Fruit fly (Drosophila melanogaster) whole organism, embryonic: Measurements from ENCODE around the gene IA-2.

Experiments used
- ATbp ChIP-seq: fragments of 200-800 bp; sonication (Bioruptor generic); optimal IDR thresholded peaks from 2 replicates; lab custom pipeline; 2017; ENCODE audit warnings: missing biosample characterization, mild to moderate bottlenecking, missing genetic modification characterization, missing genetic modification reagents
- Aef1 ChIP-seq: fragments of 200-800 bp; sonication (Bioruptor generic); IDR thresholded peaks from 3 replicates; pipeline ENCODE4 v1.3.6; 2022; ENCODE audit warnings: missing biosample characterization, missing genetic modification characterization
- Atf6 ChIP-seq: fragments of 200-800 bp; sonication (Bioruptor generic); IDR thresholded peaks from 2 replicates; pipeline ENCODE4 v1.3.6; 2022; ENCODE audit warnings: missing biosample characterization, missing genetic modification characterization
- Bgb ChIP-seq: fragments of 200-800 bp; sonication (Bioruptor generic); IDR thresholded peaks from 2 replicates; pipeline ENCODE4 v1.3.6; 2022; ENCODE audit warnings: missing biosample characterization, missing genetic modification characterization; ENCODE audit not compliant: partially characterized antibody
- CG1024 ChIP-seq: fragments of 200-800 bp; sonication (Bioruptor generic); IDR thresholded peaks from 2 replicates; pipeline ENCODE4 v1.3.6; 2022; ENCODE audit warnings: missing biosample characterization, missing genetic modification characterization
- CG10654 ChIP-seq: fragments of 200-800 bp; sonication (Bioruptor generic); optimal IDR thresholded peaks from 2 replicates; lab custom pipeline; 2016; ENCODE audit warnings: missing biosample characterization, missing genetic modification characterization
- CG11093 ChIP-seq: fragments of 200-800 bp; sonication (Bioruptor generic); IDR thresholded peaks from 3 replicates; pipeline ENCODE4 v1.3.6; 2022; ENCODE audit warnings: missing biosample characterization, missing genetic modification characterization
- CG11398 ChIP-seq: fragments of 200-800 bp; sonication (Bioruptor generic); optimal IDR thresholded peaks from 2 replicates; lab custom pipeline; 2016; ENCODE audit warnings: missing biosample characterization, missing genetic modification characterization
- CG11560 ChIP-seq: fragments of 200-800 bp; sonication (Bioruptor generic); IDR thresholded peaks from 3 replicates; pipeline ENCODE4 v1.3.6; 2022; ENCODE audit warnings: missing biosample characterization, missing genetic modification characterization
- CG14441 ChIP-seq: fragments of 200-800 bp; sonication (Bioruptor generic); IDR thresholded peaks from 2 replicates; pipeline ENCODE4 v1.3.6; 2022; ENCODE audit warnings: missing biosample characterization, missing genetic modification characterization
- CG17361 ChIP-seq: fragments of 200-800 bp; sonication (Bioruptor generic); IDR thresholded peaks from 3 replicates; pipeline ENCODE4 v1.3.6; 2022; ENCODE audit warnings: missing biosample characterization, missing genetic modification characterization
- CG17385 ChIP-seq: fragments of 200-800 bp; sonication (Bioruptor generic); optimal IDR thresholded peaks from 3 replicates; lab custom pipeline; 2018; ENCODE audit warnings: missing biosample characterization, mild to moderate bottlenecking, missing genetic modification characterization
- CG17802 ChIP-seq: fragments of 200-800 bp; sonication (Bioruptor generic); optimal IDR thresholded peaks from 2 replicates; lab custom pipeline; 2018; ENCODE audit warnings: missing biosample characterization, mild to moderate bottlenecking, missing genetic modification characterization, moderate library complexity
- CG2120 ChIP-seq: fragments of 200-800 bp; sonication (Bioruptor generic); optimal IDR thresholded peaks from 3 replicates; lab custom pipeline; 2016; ENCODE audit warnings: missing biosample characterization, missing genetic modification characterization
- CG31365 ChIP-seq: fragments of 200-800 bp; sonication (Bioruptor generic); optimal IDR thresholded peaks from 2 replicates; lab custom pipeline; 2018; ENCODE audit warnings: missing biosample characterization, mild to moderate bottlenecking, missing genetic modification characterization
- CG3838 ChIP-seq: fragments of 200-800 bp; sonication (Bioruptor generic); optimal IDR thresholded peaks from 3 replicates; lab custom pipeline; 2016; ENCODE audit warnings: missing biosample characterization, missing genetic modification characterization
- CG4820 ChIP-seq: fragments of 200-800 bp; sonication (Bioruptor generic); optimal IDR thresholded peaks from 3 replicates; lab custom pipeline; 2016; ENCODE audit warnings: missing biosample characterization, missing genetic modification characterization
- CG7271 ChIP-seq: fragments of 200-800 bp; sonication (Bioruptor generic); optimal IDR thresholded peaks from 2 replicates; lab custom pipeline; 2018; ENCODE audit warnings: missing biosample characterization, mild to moderate bottlenecking, missing genetic modification characterization, moderate library complexity
- CG7928 ChIP-seq: fragments of 200-800 bp; sonication (Bioruptor generic); optimal IDR thresholded peaks from 2 replicates; lab custom pipeline; 2017; ENCODE audit warnings: missing biosample characterization, mild to moderate bottlenecking, missing genetic modification characterization
- CG9817 ChIP-seq: fragments of 200-800 bp; sonication (Bioruptor generic); optimal IDR thresholded peaks from 2 replicates; lab custom pipeline; 2018; ENCODE audit warnings: missing biosample characterization, mild to moderate bottlenecking, missing genetic modification characterization, moderate library complexity
- CkIIα-i1 ChIP-seq: fragments of 200-800 bp; sonication (Bioruptor generic); IDR thresholded peaks from 2 replicates; pipeline ENCODE4 v1.3.6; 2022; ENCODE audit warnings: missing biosample characterization, missing genetic modification characterization
- D ChIP-seq, 2 experiments: fragments of 200-800 bp in 1 of 2; fragments of >200 bp in 1 of 2; sonication (Bioruptor generic) in 1 of 2; optimal IDR thresholded peaks; 2 replicates in 1 of 2; 3 replicates in 1 of 2; lab custom pipeline; 2017; ENCODE audit warnings: mild to moderate bottlenecking in 1 of 2, missing biosample characterization in 1 of 2, missing genetic modification characterization in 1 of 2, missing genetic modification reagents in 1 of 2
- Ets97D ChIP-seq: fragments of 200-800 bp; sonication (Bioruptor generic); optimal IDR thresholded peaks from 3 replicates; lab custom pipeline; 2016; ENCODE audit warnings: missing biosample characterization, missing genetic modification characterization
- Hr51 ChIP-seq, 2 experiments: fragments of 200-800 bp; sonication (Bioruptor generic); optimal IDR thresholded peaks; 2 replicates in 1 of 2; 3 replicates in 1 of 2; lab custom pipeline; 2016 to 2018; ENCODE audit warnings: missing biosample characterization in 2 of 2, missing genetic modification characterization in 2 of 2, mild to moderate bottlenecking in 1 of 2, moderate library complexity in 1 of 2
- MTF-1 ChIP-seq: fragments of 200-800 bp; sonication (Bioruptor generic); optimal IDR thresholded peaks from 2 replicates; lab custom pipeline; 2018; ENCODE audit warnings: missing biosample characterization, mild to moderate bottlenecking, missing genetic modification characterization, borderline replicate concordance
- Mad ChIP-seq: fragments of 200-800 bp; sonication (Bioruptor generic); optimal IDR thresholded peaks from 2 replicates; lab custom pipeline; 2016; ENCODE audit warnings: missing biosample characterization, missing genetic modification characterization
- Max ChIP-seq: fragments of 200-800 bp; sonication (Bioruptor generic); optimal IDR thresholded peaks from 2 replicates; lab custom pipeline; 2016; ENCODE audit warnings: missing biosample characterization, mild to moderate bottlenecking, missing genetic modification characterization
- Mes4 ChIP-seq: fragments of 200-800 bp; sonication (Bioruptor generic); optimal IDR thresholded peaks from 2 replicates; lab custom pipeline; 2016; ENCODE audit warnings: missing biosample characterization, missing genetic modification characterization
- NC2β ChIP-seq: fragments of 200-800 bp; sonication (Bioruptor generic); optimal IDR thresholded peaks from 2 replicates; lab custom pipeline; 2016; ENCODE audit warnings: missing biosample characterization, missing genetic modification characterization
- Oaz ChIP-seq: fragments of 200-800 bp; sonication (Bioruptor generic); IDR thresholded peaks from 2 replicates; pipeline ENCODE4 v1.3.6; 2022; ENCODE audit warnings: missing biosample characterization, missing genetic modification characterization
- Rx ChIP-seq: fragments of 200-800 bp; sonication (Bioruptor generic); IDR thresholded peaks from 2 replicates; pipeline ENCODE4 v1.3.6; 2022; ENCODE audit warnings: missing biosample characterization, missing genetic modification characterization
- Sox102F ChIP-seq: fragments of 200-800 bp; sonication (Bioruptor generic); optimal IDR thresholded peaks from 2 replicates; lab custom pipeline; 2018; ENCODE audit warnings: missing biosample characterization, mild to moderate bottlenecking, missing genetic modification characterization, moderate library complexity
- Spps ChIP-seq: fragments of 200-800 bp; sonication (Bioruptor generic); optimal IDR thresholded peaks from 2 replicates; lab custom pipeline; 2018; ENCODE audit warnings: missing biosample characterization, mild to moderate bottlenecking, missing genetic modification characterization
- Usf ChIP-seq: fragments of 200-800 bp; sonication (Bioruptor generic); optimal IDR thresholded peaks from 2 replicates; lab custom pipeline; 2017; ENCODE audit warnings: missing genotype, missing biosample characterization, missing genetic modification characterization
- Xrp1 ChIP-seq: fragments of 200-800 bp; sonication (Bioruptor generic); IDR thresholded peaks from 2 replicates; pipeline ENCODE4 v1.3.6; 2022; ENCODE audit warnings: missing biosample characterization, missing genetic modification characterization
- ac ChIP-seq: fragments of 200-800 bp; sonication (Bioruptor generic); optimal IDR thresholded peaks from 3 replicates; lab custom pipeline; 2017; ENCODE audit warnings: missing biosample characterization, mild to moderate bottlenecking, missing genetic modification characterization
- br ChIP-seq: fragments of >200 bp; optimal IDR thresholded peaks from 2 replicates; lab custom pipeline; 2017
- chif ChIP-seq, 2 experiments: fragments of 200-800 bp; sonication (Bioruptor generic); optimal IDR thresholded peaks; 3 replicates each; lab custom pipeline; 2016; ENCODE audit warnings: missing biosample characterization in 2 of 2, missing genetic modification characterization in 2 of 2
- ci ChIP-seq: fragments of 200-800 bp; sonication (Bioruptor generic); IDR thresholded peaks from 3 replicates; pipeline ENCODE4 v1.3.6; 2022; ENCODE audit warnings: missing biosample characterization, missing genetic modification characterization
- corto ChIP-seq: fragments of 200-800 bp; sonication (Bioruptor generic); optimal IDR thresholded peaks from 2 replicates; lab custom pipeline; 2016; ENCODE audit warnings: missing biosample characterization, mild to moderate bottlenecking, missing genetic modification characterization, moderate library complexity
- klu ChIP-seq: fragments of 200-800 bp; sonication (Bioruptor generic); IDR thresholded peaks from 2 replicates; pipeline ENCODE4 v1.3.6; 2022; ENCODE audit warnings: missing biosample characterization, missing genetic modification characterization
- otp ChIP-seq: fragments of 200-800 bp; sonication (Bioruptor generic); IDR thresholded peaks from 3 replicates; pipeline ENCODE4, ENCODE4 v1.3.6; 2022; ENCODE audit warnings: missing biosample characterization, missing genetic modification characterization
- pan ChIP-seq, 4 experiments: fragments of >200 bp in 3 of 4; fragments of 200-800 bp in 1 of 4; sonication (Bioruptor generic) in 1 of 4; optimal IDR thresholded peaks in 3 of 4; IDR thresholded peaks in 1 of 4; 2 replicates each; pipeline versions ENCODE4 v1.3.6 to Lab custom; 2017 to 2022; ENCODE audit warnings: missing biosample characterization in 2 of 4, missing genetic modification characterization in 2 of 4, mixed read lengths in 1 of 4
- pnt ChIP-seq: fragments of 200-800 bp; sonication (Bioruptor generic); optimal IDR thresholded peaks from 3 replicates; lab custom pipeline; 2016; ENCODE audit warnings: missing biosample characterization, missing genetic modification characterization
- rib ChIP-seq: fragments of 200-800 bp; sonication (Bioruptor generic); IDR thresholded peaks from 2 replicates; pipeline ENCODE4 v1.3.6; 2022; ENCODE audit warnings: missing biosample characterization, missing genetic modification characterization
- sima ChIP-seq: fragments of 200-800 bp; sonication (Bioruptor generic); optimal IDR thresholded peaks from 2 replicates; lab custom pipeline; 2016; ENCODE audit warnings: missing biosample characterization, missing genetic modification characterization
- sug ChIP-seq: fragments of 200-800 bp; optimal IDR thresholded peaks from 2 replicates; lab custom pipeline; 2019; ENCODE audit warnings: missing biosample characterization, mild to moderate bottlenecking, missing genetic modification characterization, moderate library complexity
- tll ChIP-seq, 2 experiments: fragments of 200-800 bp in 1 of 2; fragments of >200 bp in 1 of 2; sonication (Bioruptor generic) in 1 of 2; optimal IDR thresholded peaks; 2 replicates each; lab custom pipeline; 2017 to 2019; ENCODE audit warnings: missing biosample characterization in 2 of 2, missing genetic modification characterization in 2 of 2, mild to moderate bottlenecking in 1 of 2, moderate library complexity in 1 of 2
- unc-4 ChIP-seq: fragments of 200-800 bp; sonication (Bioruptor generic); IDR thresholded peaks from 2 replicates; pipeline ENCODE4 v1.3.6; 2022; ENCODE audit warnings: missing biosample characterization, missing genetic modification characterization; ENCODE audit not compliant: partially characterized antibody
- unpg ChIP-seq: fragments of 200-800 bp; sonication (Bioruptor generic); optimal IDR thresholded peaks from 3 replicates; lab custom pipeline; 2018; ENCODE audit warnings: missing biosample characterization, mild to moderate bottlenecking, missing genetic modification characterization, moderate library complexity

The IA-2 gene

dm6 chr2L:1094724-1095123 is 46.9 kb upstream of the IA-2 start (continued):
- TF ChIP-seq Rx (GFP tag; lab: Robert Waterston, UW) (no peak), rib (no peak), CG17802 (tag; lab: Kevin White, UChicago) (no peak), Max (GFP tag; lab: Kevin White, UChicago) (no peak), Hr51 (GFP tag; optimal IDR thresholded peaks at IDR 0.05; lab: Kevin White, UChicago) (peak in 1 of 2 experiments; percentile 1), CG11093 (GFP tag; lab: Robert Waterston, UW) (0 out of 3 replicates have a peak, but pooled peaks have one; percentile 23), CG11398 (no peak), CG7271 (no peak), NC2β (GFP tag; lab: Kevin White, UChicago) (no peak), CG3838 (GFP tag; lab: Kevin White, UChicago) (no peak), CG2120 (GFP tag; lab: Kevin White, UChicago) (no peak), unc-4 (GFP tag; lab: Robert Waterston, UW) (no peak), ac (GFP tag; lab: Kevin White, UChicago) (no peak), CG17385 (no peak), klu (GFP tag; lab: Robert Waterston, UW) (no peak), CG9817 (tag; lab: Kevin White, UChicago) (no peak), ATbp (GFP tag; lab: Kevin White, UChicago) (peak; percentile 87), Usf (GFP tag; lab: Kevin White, UChicago) (no peak), Ets97D (GFP tag; lab: Kevin White, UChicago) (no peak), CG10654 (GFP tag; lab: Kevin White, UChicago) (no peak), CG4820 (GFP tag; lab: Kevin White, UChicago) (no peak), Bgb (GFP tag; lab: Robert Waterston, UW) (no peak), chif (GFP tag; optimal IDR thresholded peaks at IDR 0.05; lab: Kevin White, UChicago) (no peak), CG11560 (no peak), CG17361 (0 out of 3 replicates have a peak, but pooled peaks have one; percentile 11), Aef1 (GFP tag; lab: Robert Waterston, UW) (no peak), Sox102F (GFP tag; lab: Kevin White, UChicago) (peak; percentile 50), Mes4 (GFP tag; lab: Kevin White, UChicago) (no peak), pan (optimal IDR thresholded peaks at IDR 0.05; lab: Kevin White, UChicago) (no peak), pan (GFP tag; optimal IDR thresholded peaks at IDR 0.05 in 1 of 2, IDR thresholded peaks at IDR 0.05 in 1 of 2) (peak in 1 of 2 experiments; percentile 44), CG7928 (GFP tag; lab: Kevin White, UChicago) (no peak), Mad (no peak), sug (tag; lab: Kevin White, UChicago) (peak; percentile 33), CG1024 (peak; percentile 32; the same call in 1 of the 2 replicates), ci (GFP tag; lab: Robert Waterston, UW) (peak; percentile 66), Xrp1 (GFP tag; lab: Robert Waterston, UW) (peak; percentile 47; the same call in 1 of the 2 replicates), br (lab: Kevin White, UChicago) (no peak), MTF-1 (no peak), D (optimal IDR thresholded peaks at IDR 0.05; lab: Kevin White, UChicago) (no peak), D (GFP tag; optimal IDR thresholded peaks at IDR 0.05; lab: Kevin White, UChicago) (peak; percentile 33), CG31365 (no peak), unpg (peak; percentile 42), pnt (GFP tag; lab: Kevin White, UChicago) (no peak), Atf6 (GFP tag; lab: Robert Waterston, UW) (peak; percentile 55; the same call in 1 of the 2 replicates), otp (GFP tag; lab: Robert Waterston, UW) (peak; percentile 72; the same call in 2 of the 3 replicates), Oaz (no peak), sima (GFP tag; lab: Kevin White, UChicago) (no peak), corto (GFP tag; lab: Kevin White, UChicago) (no peak), Spps (tag; lab: Kevin White, UChicago) (no peak), CG14441 (GFP tag; lab: Robert Waterston, UW) (no peak), CkIIα-i1 (GFP tag; lab: Robert Waterston, UW) (no peak), tll (GFP tag; optimal IDR thresholded peaks at IDR 0.05; lab: Kevin White, UChicago) (no peak)
